Worm (Caenorhabditis elegans): Measurements from ENCODE around the gene ugt-37.

DNA sequence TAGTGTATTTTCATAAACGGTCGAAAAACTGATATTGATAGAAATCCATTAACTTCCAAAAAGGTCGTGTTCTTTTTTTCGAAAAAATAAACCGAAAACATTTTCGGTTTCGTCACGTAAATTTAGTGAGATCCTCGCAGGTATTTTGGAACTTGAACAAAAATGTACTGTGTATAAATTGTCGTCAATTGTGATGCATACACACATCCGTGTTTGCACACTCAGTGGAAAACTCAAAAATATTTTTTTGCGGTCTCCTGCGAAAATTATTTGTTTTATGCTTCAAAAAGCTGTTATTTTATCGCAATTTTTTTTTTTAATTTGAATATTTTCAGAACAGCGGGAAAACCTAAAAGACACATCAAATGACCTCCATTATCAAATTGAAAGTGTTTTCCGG, 33.7 kb upstream of the ugt-37 start, which contains the start of gene cpsf-2:
- TF ChIP-seq F13C5.2 (tag; optimal IDR thresholded peaks at IDR 0.05) (no peak), pes-1 (GFP tag; IDR thresholded peaks at IDR 0.05) (no peak), hmg-4 (GFP tag; optimal IDR thresholded peaks at IDR 0.05) (no peak), ama-1 (optimal IDR thresholded peaks at IDR 0.05) (no peak), B0310.2 (tag; optimal IDR thresholded peaks at IDR 0.05) (no peak), hnd-1 (tag; optimal IDR thresholded peaks at IDR 0.05) (no peak), sea-1 (GFP tag; conservative IDR thresholded peaks at IDR 0.05) (no peak), ets-7 (tag; optimal IDR thresholded peaks at IDR 0.05) (no peak), flt-1 (GFP tag; IDR thresholded peaks at IDR 0.05) (no peak), scrt-1 (GFP tag; IDR thresholded peaks at IDR 0.05) (no peak), tra-4 (tag; optimal IDR thresholded peaks at IDR 0.05) (no peak), aly-1 (tag; optimal IDR thresholded peaks at IDR 0.05) (no peak), ceh-36 (tag; optimal IDR thresholded peaks at IDR 0.05) (no peak), ceh-13 (GFP tag; optimal IDR thresholded peaks at IDR 0.05) (no peak)

All from whole organism, early embryonic.